Worm (Caenorhabditis elegans): ENCODE data around the gene vha-7.
"Not testable (repeated sequence)": the region's sequence is repeated elsewhere in the genome, so short reads cannot be mapped to it uniquely, and the experiment has no call there.

- TF ChIP-seq pes-1 (GFP tag; IDR thresholded peaks at IDR 0.05); tbx-37 (GFP tag; conservative IDR thresholded peaks at IDR 0.05); F13C5.2 (tag; optimal IDR thresholded peaks at IDR 0.05): not testable (repeated sequence)
These were observed 951 bp upstream of the vha-7 start, which contains the start of gene C26H9A.3 for ce11 chrIV:12639311-12639710.
